Worm (Caenorhabditis elegans) whole organism, L2 larva: ENCODE results near the gene clec-229.

Experiments
- aly-2 ChIP-seq: fragments of 150-350 bp; optimal IDR thresholded peaks from 2 replicates; lab custom pipeline; 2014; ENCODE audit warnings: missing biosample characterization, missing genetic modification characterization
- lsy-2 ChIP-seq, 2 experiments: fragments of 150-350 bp in 1 of 2; sonication (generic microtip) in 1 of 2; optimal IDR thresholded peaks; 2 replicates each; lab custom pipeline; 2014 to 2017; ENCODE audit warnings: missing biosample characterization in 2 of 2, missing genetic modification characterization in 2 of 2
- nhr-237 ChIP-seq: fragments of 150-350 bp; optimal IDR thresholded peaks from 2 replicates; lab custom pipeline; 2014; ENCODE audit warnings: missing biosample characterization, missing genetic modification characterization
- nhr-77 ChIP-seq: fragments of 150-350 bp; optimal IDR thresholded peaks from 2 replicates; lab custom pipeline; 2014; ENCODE audit warnings: missing biosample characterization, missing genetic modification characterization
- skn-1 ChIP-seq: sonication (generic microtip); optimal IDR thresholded peaks from 2 replicates; lab custom pipeline; 2017; ENCODE audit warnings: missing biosample characterization, missing genetic modification characterization
- unc-39 ChIP-seq: fragments of 150-350 bp; optimal IDR thresholded peaks from 2 replicates; lab custom pipeline; 2014; ENCODE audit warnings: missing biosample characterization, missing genetic modification characterization
- unc-55 ChIP-seq: fragments of 150-350 bp; sonication (generic microtip); optimal IDR thresholded peaks from 3 replicates; lab custom pipeline; 2014; ENCODE audit warnings: missing biosample characterization, missing genetic modification reagents, missing genetic modification characterization
- ztf-11 ChIP-seq: sonication (generic microtip); optimal IDR thresholded peaks from 2 replicates; lab custom pipeline; 2017; ENCODE audit warnings: missing biosample characterization, missing genetic modification characterization

- TF ChIP-seq skn-1 (tag; lab: Kevin White, UChicago) (no peak), lsy-2 (tag; optimal IDR thresholded peaks at IDR 0.05; lab: Kevin White, UChicago) (no peak), nhr-237 (tag; lab: Kevin White, UChicago) (no peak), unc-55 (GFP tag; lab: Kevin White, UChicago) (no peak), aly-2 (tag; lab: Kevin White, UChicago) (no peak), unc-39 (tag; lab: Kevin White, UChicago) (no peak), nhr-77 (no peak), ztf-11 (no peak)
Observed at ce11 chrV:15352376-15352775, 11.1 kb upstream of the clec-229 start, which contains the start of gene srx-58.
